Worm (Caenorhabditis elegans) whole organism, mixed stage, embryonic: ENCODE data around the gene spp-28.

Source experiments
- blmp-1 ChIP-seq: fragments of 150-350 bp; optimal IDR thresholded peaks from 2 replicates; lab custom pipeline; 2014; ENCODE audit warnings: missing biosample characterization, missing genetic modification characterization
- elt-3 ChIP-seq: fragments of 150-350 bp; optimal IDR thresholded peaks from 2 replicates; lab custom pipeline; 2014; ENCODE audit warnings: missing biosample characterization, missing genetic modification characterization
- lin-13 ChIP-seq: fragments of 150-350 bp; optimal IDR thresholded peaks from 2 replicates; lab custom pipeline; 2014; ENCODE audit warnings: missing biosample characterization, missing genetic modification characterization
- snpc-4 ChIP-seq: fragments of 150-350 bp; optimal IDR thresholded peaks from 2 replicates; lab custom pipeline; 2014; ENCODE audit warnings: missing biosample characterization, missing genetic modification characterization
- tbx-8 ChIP-seq: fragments of 200-800 bp; sonication (Bioruptor generic); optimal IDR thresholded peaks from 2 replicates; lab custom pipeline; 2018; ENCODE audit warnings: mild to moderate bottlenecking, missing genetic modification characterization, moderate library complexity, missing compliant biosample characterization
- unc-120 ChIP-seq: sonication (generic microtip); optimal IDR thresholded peaks from 2 replicates; lab custom pipeline; 2017; ENCODE audit warnings: missing genetic modification characterization, missing compliant biosample characterization; ENCODE audit not compliant: poor library complexity, severe bottlenecking
- unc-62 ChIP-seq: fragments of 150-350 bp; optimal IDR thresholded peaks from 2 replicates; lab custom pipeline; 2014; ENCODE audit warnings: missing biosample characterization, missing genetic modification reagents, missing genetic modification characterization
- ztf-11 ChIP-seq: fragments of 150-350 bp; optimal IDR thresholded peaks from 2 replicates; lab custom pipeline; 2014; ENCODE audit warnings: missing biosample characterization, missing genetic modification characterization

ce11 chrIII:4208210-4208609 is 18.1 kb upstream of the spp-28 start:
- TF ChIP-seq tbx-8 = no peak
- TF ChIP-seq ztf-11 = no peak
- TF ChIP-seq blmp-1 (tag; lab: Kevin White, UChicago) = no peak
- TF ChIP-seq snpc-4 (tag; lab: Kevin White, UChicago) = no peak
- no peak for TF ChIP-seq unc-62
- TF ChIP-seq elt-3 (tag; lab: Kevin White, UChicago) = no peak
- no peak for TF ChIP-seq lin-13 (tag; lab: Kevin White, UChicago)
- no peak for TF ChIP-seq unc-120 (tag; lab: Kevin White, UChicago)
